Worm (Caenorhabditis elegans) whole organism, L2 larva: ENCODE results near the gene srw-109.

Experiments used
- alr-1 ChIP-seq: fragments of 150-350 bp; optimal IDR thresholded peaks from 2 replicates; lab custom pipeline; 2014; ENCODE audit warnings: missing biosample characterization, missing genetic modification characterization
- elt-3 ChIP-seq: sonication (generic microtip); optimal IDR thresholded peaks from 2 replicates; lab custom pipeline; 2017; ENCODE audit warnings: missing biosample characterization, missing genetic modification characterization
- fos-1 ChIP-seq: fragments of 150-350 bp; optimal IDR thresholded peaks from 2 replicates; lab custom pipeline; 2014; ENCODE audit warnings: missing biosample characterization, missing genetic modification characterization
- mbf-1 ChIP-seq: sonication (generic microtip); optimal IDR thresholded peaks from 2 replicates; lab custom pipeline; 2017; ENCODE audit warnings: missing biosample characterization, missing genetic modification characterization
- mdl-1 ChIP-seq, 2 experiments: fragments of 150-350 bp in 1 of 2; sonication (generic microtip) in 1 of 2; optimal IDR thresholded peaks; 2 replicates each; lab custom pipeline; 2017; ENCODE audit warnings: missing biosample characterization in 2 of 2, missing genetic modification characterization in 2 of 2
- nhr-11 ChIP-seq: fragments of 150-350 bp; optimal IDR thresholded peaks from 2 replicates; lab custom pipeline; 2014; ENCODE audit warnings: missing biosample characterization, missing genetic modification characterization
- nhr-21 ChIP-seq: fragments of 150-350 bp; optimal IDR thresholded peaks from 2 replicates; lab custom pipeline; 2014; ENCODE audit warnings: missing biosample characterization, missing genetic modification characterization
- snpc-4 ChIP-seq: fragments of 150-350 bp; optimal IDR thresholded peaks from 2 replicates; lab custom pipeline; 2014; ENCODE audit warnings: missing biosample characterization, missing genetic modification characterization
- ztf-11 ChIP-seq: sonication (generic microtip); optimal IDR thresholded peaks from 2 replicates; lab custom pipeline; 2017; ENCODE audit warnings: missing biosample characterization, missing genetic modification characterization

- TF ChIP-seq elt-3 (no peak), mbf-1 (tag; lab: Kevin White, UChicago) (no peak), nhr-11 (tag; lab: Kevin White, UChicago) (no peak), alr-1 (tag; lab: Kevin White, UChicago) (no peak), nhr-21 (tag; lab: Kevin White, UChicago) (no peak), fos-1 (no peak), mdl-1 (tag; optimal IDR thresholded peaks at IDR 0.05; lab: Kevin White, UChicago) (no peak), snpc-4 (tag; lab: Kevin White, UChicago) (no peak), ztf-11 (tag; lab: Kevin White, UChicago) (no peak)
Observed at ce11 chrV:620987-621386, 12.2 kb upstream of the srw-109 start.
